Fruit fly (Drosophila melanogaster): ENCODE results near the gene CG42233.

dm6 chr3R:31771790-31772576, 33.1 kb downstream of the CG42233 start, which contains the start of the genes betaGlu and sip3:
- no peak for TF ChIP-seq gl (tag; optimal IDR thresholded peaks at IDR 0.05)
- TF ChIP-seq CG15710 (tag; optimal IDR thresholded peaks at IDR 0.05), result no peak
- TF ChIP-seq CG10348 (GFP tag; IDR thresholded peaks at IDR 0.05), result no peak
- no peak for TF ChIP-seq CG4496 (GFP tag; IDR thresholded peaks at IDR 0.05)
- no peak for TF ChIP-seq CG14655 (GFP tag; optimal IDR thresholded peaks at IDR 0.05)
